Worm (Caenorhabditis elegans) whole organism, L1 larva: ENCODE results near the gene twk-5.

ENCODE experiments used
- C16A3.4 ChIP-seq: fragments of 150-350 bp; optimal IDR thresholded peaks from 2 replicates; lab custom pipeline; 2014; ENCODE audit warnings: missing biosample characterization, missing genetic modification characterization
- aha-1 ChIP-seq: fragments of 150-350 bp; optimal IDR thresholded peaks from 2 replicates; lab custom pipeline; 2014; ENCODE audit warnings: missing biosample characterization, missing genetic modification characterization
- ama-1 ChIP-seq: fragments of 150-350 bp; optimal IDR thresholded peaks from 2 replicates; lab custom pipeline; 2014
- blmp-1 ChIP-seq: fragments of 150-350 bp; optimal IDR thresholded peaks from 2 replicates; lab custom pipeline; 2014; ENCODE audit warnings: missing biosample characterization, missing genetic modification characterization
- dsc-1 ChIP-seq: sonication (generic microtip); optimal IDR thresholded peaks from 2 replicates; lab custom pipeline; 2016; ENCODE audit warnings: mild to moderate bottlenecking, missing genetic modification characterization, missing compliant biosample characterization
- efl-1 ChIP-seq, 4 experiments: fragments of 150-350 bp; optimal IDR thresholded peaks in 3 of 4; peaks in 1 of 4; 1 replicate in 1 of 4; 2 replicates in 3 of 4; lab custom pipeline; 2014; ENCODE audit warnings: missing biosample characterization in 2 of 4, missing genetic modification characterization in 2 of 4, missing genetic modification reagents in 2 of 4
- egl-27 ChIP-seq, 2 experiments: fragments of 150-350 bp in 1 of 2; sonication (generic microtip); optimal IDR thresholded peaks; 3 replicates each; lab custom pipeline; 2017 to 2018; ENCODE audit warnings: missing biosample characterization in 2 of 2, missing genetic modification characterization in 2 of 2, missing genetic modification reagents in 2 of 2
- elt-2 ChIP-seq: sonication (generic microtip); optimal IDR thresholded peaks from 2 replicates; lab custom pipeline; 2016; ENCODE audit warnings: missing genetic modification characterization, mild to moderate bottlenecking, inconsistent platforms, missing compliant biosample characterization, missing genetic modification reagents
- elt-3 ChIP-seq, 6 experiments: fragments of 150-350 bp in 1 of 6; sonication (generic microtip); optimal IDR thresholded peaks; 2 replicates each; lab custom pipeline; 2017 to 2018; ENCODE audit warnings: missing biosample characterization in 6 of 6, missing genetic modification characterization in 6 of 6, inconsistent platforms in 1 of 6
- fkh-8 ChIP-seq: sonication (generic microtip); optimal IDR thresholded peaks from 2 replicates; lab custom pipeline; 2016; ENCODE audit warnings: mild to moderate bottlenecking, missing genetic modification characterization, missing compliant biosample characterization
- fos-1 ChIP-seq: fragments of 150-350 bp; optimal IDR thresholded peaks from 2 replicates; lab custom pipeline; 2014; ENCODE audit warnings: missing biosample characterization, missing genetic modification characterization
- hpl-2 ChIP-seq: fragments of 150-350 bp; optimal IDR thresholded peaks from 2 replicates; lab custom pipeline; 2014; ENCODE audit warnings: missing biosample characterization, missing genetic modification reagents, missing genetic modification characterization
- isw-1 ChIP-seq: fragments of 200-800 bp; sonication (Bioruptor generic); IDR thresholded peaks from 2 replicates; pipeline ENCODE4 v1.3.6; 2022; ENCODE audit warnings: missing genetic modification characterization, missing compliant biosample characterization
- jun-1 ChIP-seq: fragments of 150-350 bp; optimal IDR thresholded peaks from 2 replicates; lab custom pipeline; 2014; ENCODE audit warnings: missing biosample characterization, missing genetic modification reagents, missing genetic modification characterization
- lin-13 ChIP-seq: fragments of 150-350 bp; optimal IDR thresholded peaks from 2 replicates; lab custom pipeline; 2014; ENCODE audit warnings: missing biosample characterization, missing genetic modification reagents, missing genetic modification characterization
- lin-14 ChIP-seq: fragments of 200-800 bp; sonication (Bioruptor generic); optimal IDR thresholded peaks from 2 replicates; lab custom pipeline; 2018; ENCODE audit warnings: mild to moderate bottlenecking, missing genetic modification characterization, moderate library complexity, missing compliant biosample characterization
- lin-35 ChIP-seq, 2 experiments: fragments of 150-350 bp; optimal IDR thresholded peaks; 2 replicates each; lab custom pipeline; 2014; ENCODE audit warnings: missing biosample characterization in 2 of 2, missing genetic modification characterization in 2 of 2, missing genetic modification reagents in 2 of 2
- lir-3 ChIP-seq: sonication (generic microtip); optimal IDR thresholded peaks from 2 replicates; lab custom pipeline; 2016; ENCODE audit warnings: mild to moderate bottlenecking, missing genetic modification characterization, moderate library complexity, missing compliant biosample characterization; ENCODE audit not compliant: poor library complexity
- lsy-2 ChIP-seq, 2 experiments: fragments of 150-350 bp; optimal IDR thresholded peaks; 2 replicates each; lab custom pipeline; 2014; ENCODE audit warnings: missing biosample characterization in 2 of 2, missing genetic modification characterization in 2 of 2
- mdl-1 ChIP-seq, 2 experiments: fragments of 150-350 bp; optimal IDR thresholded peaks; 2 replicates each; lab custom pipeline; 2014 to 2017; ENCODE audit warnings: missing biosample characterization in 2 of 2, missing genetic modification characterization in 2 of 2, inconsistent platforms in 1 of 2
- mep-1 ChIP-seq: fragments of 150-350 bp; optimal IDR thresholded peaks from 2 replicates; lab custom pipeline; 2014; ENCODE audit warnings: missing biosample characterization, missing genetic modification characterization
- nhr-12 ChIP-seq: sonication (generic microtip); optimal IDR thresholded peaks from 2 replicates; lab custom pipeline; 2017; ENCODE audit warnings: missing biosample characterization, missing genetic modification characterization
- nhr-19 ChIP-seq: fragments of 200-800 bp; sonication (Bioruptor generic); conservative IDR thresholded peaks from 2 replicates; pipeline ENCODE4 v1.3.6; 2022; ENCODE audit warnings: missing genetic modification characterization, missing compliant biosample characterization
- nhr-28 ChIP-seq: fragments of 150-350 bp; optimal IDR thresholded peaks from 2 replicates; lab custom pipeline; 2014; ENCODE audit warnings: missing biosample characterization, missing genetic modification characterization
- nhr-47 ChIP-seq: sonication (generic microtip); optimal IDR thresholded peaks from 2 replicates; lab custom pipeline; 2016; ENCODE audit warnings: mild to moderate bottlenecking, missing genetic modification characterization, moderate library complexity, missing compliant biosample characterization
- nhr-71 ChIP-seq: sonication (generic microtip); optimal IDR thresholded peaks from 2 replicates; lab custom pipeline; 2016; ENCODE audit warnings: mild to moderate bottlenecking, missing genetic modification characterization, moderate library complexity, missing compliant biosample characterization
- nhr-76 ChIP-seq: sonication (generic microtip); optimal IDR thresholded peaks from 2 replicates; lab custom pipeline; 2017; ENCODE audit warnings: missing biosample characterization, missing genetic modification characterization
- nhr-84 ChIP-seq: sonication (generic microtip); optimal IDR thresholded peaks from 2 replicates; lab custom pipeline; 2017; ENCODE audit warnings: missing biosample characterization, missing genetic modification characterization
- nhr-85 ChIP-seq: sonication (generic microtip); peaks from one replicate; lab custom pipeline; 2016; ENCODE audit warnings: missing genetic modification characterization, inconsistent platforms, missing compliant biosample characterization
- nhr-90 ChIP-seq: sonication (generic microtip); optimal IDR thresholded peaks from 2 replicates; lab custom pipeline; 2016; ENCODE audit warnings: mild to moderate bottlenecking, missing genetic modification characterization, missing compliant biosample characterization; ENCODE audit not compliant: poor library complexity
- rnt-1 ChIP-seq: sonication (generic microtip); optimal IDR thresholded peaks from 2 replicates; lab custom pipeline; 2016; ENCODE audit warnings: mild to moderate bottlenecking, missing genetic modification characterization, moderate library complexity, missing compliant biosample characterization
- skn-1 ChIP-seq: fragments of 150-350 bp; optimal IDR thresholded peaks from 2 replicates; lab custom pipeline; 2014; ENCODE audit warnings: missing biosample characterization, missing genetic modification characterization
- snu-23 ChIP-seq: sonication (generic microtip); optimal IDR thresholded peaks from 2 replicates; lab custom pipeline; 2016; ENCODE audit warnings: missing genetic modification characterization, missing compliant biosample characterization
- sox-4 ChIP-seq: sonication (generic microtip); optimal IDR thresholded peaks from 2 replicates; lab custom pipeline; 2016; ENCODE audit warnings: missing genetic modification characterization, missing compliant biosample characterization
- swsn-7 ChIP-seq: sonication (generic microtip); optimal IDR thresholded peaks from 2 replicates; lab custom pipeline; 2016; ENCODE audit warnings: missing genetic modification characterization, missing compliant biosample characterization
- tbx-2 ChIP-seq: sonication (generic microtip); optimal IDR thresholded peaks from 2 replicates; lab custom pipeline; 2016; ENCODE audit warnings: missing genetic modification characterization, missing compliant biosample characterization
- unc-130 ChIP-seq: fragments of 150-350 bp; optimal IDR thresholded peaks from 2 replicates; lab custom pipeline; 2017; ENCODE audit warnings: missing biosample characterization, missing genetic modification characterization, inconsistent platforms
- unc-30 ChIP-seq: sonication (generic microtip); optimal IDR thresholded peaks from 2 replicates; lab custom pipeline; 2017; ENCODE audit warnings: missing biosample characterization, missing genetic modification characterization
- unc-86 ChIP-seq: sonication (generic microtip); optimal IDR thresholded peaks from 2 replicates; lab custom pipeline; 2016; ENCODE audit warnings: missing genetic modification characterization, missing compliant biosample characterization
- unc-98 ChIP-seq: fragments of 200-800 bp; sonication (Bioruptor generic); IDR thresholded peaks from 2 replicates; pipeline ENCODE4 v1.3.6; 2022; ENCODE audit warnings: missing genetic modification characterization, missing compliant biosample characterization
- vab-15 ChIP-seq: sonication (generic microtip); optimal IDR thresholded peaks from 2 replicates; lab custom pipeline; 2017; ENCODE audit warnings: missing genotype, mild to moderate bottlenecking, missing genetic modification characterization, missing compliant biosample characterization
- xbp-1 ChIP-seq: sonication (generic microtip); optimal IDR thresholded peaks from 2 replicates; lab custom pipeline; 2016; ENCODE audit warnings: missing genetic modification characterization, missing compliant biosample characterization
- zip-4 ChIP-seq: fragments of 200-800 bp; sonication (Bioruptor generic); optimal IDR thresholded peaks from 2 replicates; lab custom pipeline; 2018; ENCODE audit warnings: mild to moderate bottlenecking, missing genetic modification characterization, moderate library complexity, missing compliant biosample characterization
- ztf-11 ChIP-seq, 2 experiments: sonication (generic microtip); optimal IDR thresholded peaks; 2 replicates each; lab custom pipeline; 2016 to 2017; ENCODE audit warnings: missing genetic modification characterization in 2 of 2, missing biosample characterization in 1 of 2, missing compliant biosample characterization in 1 of 2
- ztf-4 ChIP-seq: fragments of 150-350 bp; optimal IDR thresholded peaks from 2 replicates; lab custom pipeline; 2014; ENCODE audit warnings: missing biosample characterization, missing genetic modification characterization

twk-5 gene

DNA sequence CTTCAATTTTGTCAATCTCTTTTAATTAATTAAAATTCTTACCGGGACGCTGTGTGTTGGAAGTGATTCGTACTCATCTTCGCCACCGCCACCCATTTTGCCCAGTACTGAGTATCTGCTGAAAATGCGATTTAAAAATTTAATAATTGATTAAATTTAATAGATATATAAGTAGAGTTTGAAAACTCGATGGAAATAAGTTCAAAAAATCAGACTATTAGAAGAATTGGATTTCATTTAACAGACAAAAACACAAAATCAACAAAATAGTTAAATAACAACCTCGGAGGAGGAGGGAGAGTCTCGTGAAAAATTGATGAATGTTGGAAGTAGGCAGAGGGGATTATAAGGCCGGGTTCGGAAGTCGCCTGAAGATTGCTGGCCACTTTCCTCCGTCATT is 13.2 kb downstream of the twk-5 start, which contains the start of gene mfn-1:
Gene mfn-1, minus strand, starts transcription at position 101 of the 400 bp plus-strand sequence.
- TF ChIP-seq blmp-1 (no peak), efl-1 (optimal IDR thresholded peaks at IDR 0.05; lab: Kevin White, UChicago) (no peak), efl-1 (GFP tag; optimal IDR thresholded peaks at IDR 0.05 in 1 of 2; lab: Kevin White, UChicago) (peak in 1 of 2 experiments; percentile 26)

DNA sequence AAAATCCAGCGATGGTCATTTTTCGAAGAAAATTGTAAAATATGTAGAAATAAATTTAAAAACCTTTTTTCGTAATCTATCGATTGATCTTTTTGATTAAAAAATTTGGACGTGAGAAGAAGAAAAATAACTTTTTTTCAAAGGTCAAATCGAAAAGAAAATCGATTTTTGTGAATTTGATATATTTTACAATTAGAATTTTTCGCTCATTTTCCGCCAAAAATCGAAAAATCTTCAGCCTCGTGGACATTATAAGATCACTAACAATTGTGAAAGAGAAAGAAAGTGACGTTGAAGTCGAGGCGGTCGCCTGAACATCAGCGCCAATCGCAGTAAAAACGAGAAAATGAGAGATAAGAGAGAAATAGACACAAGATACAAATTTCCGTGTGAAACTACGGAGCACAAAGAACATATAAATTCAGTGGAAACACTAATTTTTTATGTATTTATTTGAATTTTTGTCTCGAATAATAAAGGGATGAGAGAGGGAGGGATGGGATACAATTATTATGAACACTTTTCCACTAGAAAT is 15.5 kb downstream of the twk-5 start, which contains the start of gene cisd-1:
Gene cisd-1, minus strand, starts transcription at position 51 of the 535 bp plus-strand sequence.
- peak; percentile 30; the same call in 1 of the 2 replicates for TF ChIP-seq nhr-19
- peak; percentile 82 for TF ChIP-seq blmp-1
- peak; percentile 0 for TF ChIP-seq tbx-2 (tag; lab: Kevin White, UChicago)
- TF ChIP-seq zip-4 (GFP tag; lab: Kevin White, UChicago): no peak
- peak; percentile 28 for TF ChIP-seq snu-23 (GFP tag; lab: Kevin White, UChicago)
- TF ChIP-seq unc-130 (tag; lab: Kevin White, UChicago): no peak
- no peak for TF ChIP-seq unc-30
- peak; percentile 16 for TF ChIP-seq nhr-85 (tag; lab: Kevin White, UChicago)
- peak; percentile 33 for TF ChIP-seq elt-2 (tag; lab: Kevin White, UChicago)
- TF ChIP-seq nhr-71: peak; percentile 32
- peak; percentile 49 for TF ChIP-seq lin-14 (GFP tag; lab: Kevin White, UChicago)
- TF ChIP-seq elt-3 (tag; optimal IDR thresholded peaks at IDR 0.05; lab: Kevin White, UChicago): peak in 1 of 6 experiments; percentile 1
- peak in 1 of 2 experiments; percentile 11 for TF ChIP-seq mdl-1 (tag; optimal IDR thresholded peaks at IDR 0.05; lab: Kevin White, UChicago)
- peak; percentile 10 for TF ChIP-seq mep-1 (tag; lab: Kevin White, UChicago)
- peak in 1 of 2 experiments; percentile 34 for TF ChIP-seq lin-35 (GFP tag; optimal IDR thresholded peaks at IDR 0.05; lab: Kevin White, UChicago)
- peak; percentile 10 for TF ChIP-seq nhr-90 (tag; lab: Kevin White, UChicago)
- TF ChIP-seq ama-1 (lab: Kevin White, UChicago): no peak

ce11 chrII:11467541-11467940 is 17.6 kb downstream of the twk-5 start, which contains the start of gene klp-17:
Gene klp-17 (minus strand): TSS chrII:11467641.
- TF ChIP-seq snu-23 (GFP tag; lab: Kevin White, UChicago): no peak
- TF ChIP-seq ztf-11 (tag; optimal IDR thresholded peaks at IDR 0.05; lab: Kevin White, UChicago): no peak
- no peak for TF ChIP-seq dsc-1
- TF ChIP-seq rnt-1: no peak
- no peak for TF ChIP-seq aha-1
- TF ChIP-seq nhr-84 (tag; lab: Kevin White, UChicago): no peak
- TF ChIP-seq unc-98 (GFP tag; lab: Robert Waterston, UW): no peak
- no peak for TF ChIP-seq unc-30
- TF ChIP-seq nhr-76 (tag; lab: Kevin White, UChicago): no peak
- no peak for TF ChIP-seq lsy-2 (tag; optimal IDR thresholded peaks at IDR 0.05; lab: Kevin White, UChicago)
- no peak for TF ChIP-seq sox-4 (tag; lab: Kevin White, UChicago)
- no peak for TF ChIP-seq isw-1 (GFP tag; lab: Robert Waterston, UW)
- no peak for TF ChIP-seq ztf-4 (tag; lab: Kevin White, UChicago)
- TF ChIP-seq lin-14 (GFP tag; lab: Kevin White, UChicago): no peak
- TF ChIP-seq unc-86 (tag; lab: Kevin White, UChicago): no peak

DNA sequence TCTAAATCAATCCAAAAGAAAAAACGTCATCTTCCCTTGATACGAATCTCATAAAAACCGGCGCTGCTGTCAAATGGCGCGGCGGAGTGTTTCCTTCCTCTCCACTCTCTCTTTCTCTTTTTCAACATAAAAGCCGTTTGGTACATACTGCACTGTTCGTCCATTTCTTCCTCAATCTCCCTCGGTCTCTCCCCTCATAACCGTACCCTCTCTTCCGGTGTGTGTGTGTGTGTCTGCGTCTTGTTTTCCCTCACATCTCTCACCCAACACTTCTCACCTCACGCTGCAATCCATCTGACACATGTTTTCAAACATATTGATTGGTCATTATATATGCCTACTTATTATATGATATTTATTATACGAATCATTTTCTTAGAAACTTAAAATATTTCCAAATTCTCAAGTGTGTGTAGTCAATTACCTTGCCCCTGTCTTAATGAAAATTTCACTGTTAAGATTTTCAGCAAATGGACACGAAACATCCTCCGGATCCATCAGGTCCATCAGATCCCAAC is 20.6 kb downstream of the twk-5 start, which contains the start of the genes aars-1 and rga-1:
Gene aars-1, minus strand, starts transcription at position 71 of the 518 bp plus-strand sequence.
Gene rga-1, plus strand, starts transcription at position 468 of the 518 bp plus-strand sequence.
- TF ChIP-seq hpl-2 (GFP tag; lab: Kevin White, UChicago) (no peak), nhr-28 (tag; lab: Kevin White, UChicago) (no peak), nhr-76 (tag; lab: Kevin White, UChicago) (no peak), nhr-12 (tag; lab: Kevin White, UChicago) (no peak), C16A3.4 (tag; lab: Kevin White, UChicago) (no peak), swsn-7 (tag; lab: Kevin White, UChicago) (peak; percentile 24), vab-15 (tag; lab: Kevin White, UChicago) (no peak), jun-1 (tag; lab: Kevin White, UChicago) (peak; percentile 42), aha-1 (no peak), egl-27 (tag; optimal IDR thresholded peaks at IDR 0.05; lab: Kevin White, UChicago) (no peak), xbp-1 (tag; lab: Kevin White, UChicago) (peak; percentile 24), isw-1 (GFP tag; lab: Robert Waterston, UW) (no peak), skn-1 (tag; lab: Kevin White, UChicago) (peak; percentile 14), nhr-84 (tag; lab: Kevin White, UChicago) (no peak), elt-3 (tag; optimal IDR thresholded peaks at IDR 0.05; lab: Kevin White, UChicago) (peak in 3 of 6 experiments; percentile 5 to 57 (median 55)), fkh-8 (tag; lab: Kevin White, UChicago) (no peak), nhr-90 (tag; lab: Kevin White, UChicago) (peak; percentile 10), sox-4 (tag; lab: Kevin White, UChicago) (no peak), lin-13 (GFP tag; lab: Kevin White, UChicago) (no peak), fos-1 (no peak), lir-3 (peak; percentile 32), tbx-2 (tag; lab: Kevin White, UChicago) (peak; percentile 55), lin-35 (GFP tag; optimal IDR thresholded peaks at IDR 0.05; lab: Kevin White, UChicago) (peak in 1 of 2 experiments; percentile 62), nhr-47 (peak; percentile 16)
